Fruit fly (Drosophila melanogaster) S2 (cell line): Measurements from ENCODE around the gene vap.

Experiments used
- CG8478 ChIP-seq: fragments of >200 bp; optimal IDR thresholded peaks from 2 replicates; lab custom pipeline; 2018
- CTCF ChIP-seq, 2 experiments: fragments of >200 bp; optimal IDR thresholded peaks; 2 replicates each; lab custom pipeline; 2018

Gene vap

dm6 chrX:16005551-16006197 is at the start of gene vap, which contains the start of gene CG12698:
Gene vap, minus strand, starts transcription at chrX:16005812.
Gene CG12698, plus strand, starts transcription at chrX:16006147.
- TF ChIP-seq CTCF (optimal IDR thresholded peaks at IDR 0.05; lab: Kevin White, UChicago): peak in 1 of 2 experiments; percentile 0
- TF ChIP-seq CG8478: no peak

DNA sequence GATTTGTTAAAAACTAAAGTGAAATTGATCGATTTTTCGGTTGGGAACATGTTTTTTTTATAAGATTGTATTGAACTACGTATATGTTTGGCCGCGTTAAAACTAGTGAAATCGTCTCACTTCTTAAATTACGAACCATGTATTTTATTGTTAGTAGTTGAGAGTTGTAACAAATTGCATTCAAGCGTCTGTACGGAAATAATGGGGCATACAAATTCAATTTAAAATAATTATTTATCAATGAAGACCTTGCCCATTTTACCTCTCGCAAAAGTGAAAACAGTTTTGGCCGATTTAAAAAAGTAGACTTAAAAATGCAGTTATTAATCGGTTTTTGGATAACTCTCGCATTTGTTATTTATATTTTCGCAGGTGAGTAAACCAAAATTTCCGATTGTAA is 3.2 kb upstream of the vap start, which contains the start of gene Muc14A:
TSS of gene Muc14A (plus strand) at position 301 of the 400 bp plus-strand sequence.
- TF ChIP-seq CTCF (optimal IDR thresholded peaks at IDR 0.05; lab: Kevin White, UChicago) (no peak), CG8478 (no peak)

- TF ChIP-seq CG8478 (no peak), CTCF (optimal IDR thresholded peaks at IDR 0.05; lab: Kevin White, UChicago) (no peak)
Observed at dm6 chrX:16005066-16005465, 546 bp downstream of the vap start.

DNA sequence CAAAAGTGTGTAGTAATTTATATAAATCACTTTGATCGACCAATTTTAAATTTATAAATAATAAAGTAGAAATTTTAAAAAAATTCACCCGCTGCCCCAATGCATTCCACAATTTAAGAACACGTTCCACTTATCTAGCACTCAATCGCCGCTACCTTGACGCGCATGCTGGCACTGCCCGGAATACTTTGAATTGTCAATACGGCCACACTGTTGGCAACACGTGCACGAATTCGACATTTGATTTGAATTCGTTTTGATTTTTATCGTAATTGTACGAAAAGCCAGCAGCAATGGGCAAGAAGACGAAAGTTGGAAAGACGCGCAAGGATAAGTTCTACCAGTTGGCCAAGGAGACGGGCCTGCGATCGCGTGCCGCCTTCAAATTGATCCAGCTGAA is 8.8 kb downstream of the vap start, which contains the start of gene CG8939:
TSS of gene CG8939 (plus strand) at position 186 of the 400 bp plus-strand sequence.
- TF ChIP-seq CG8478: no peak
- no peak for TF ChIP-seq CTCF (optimal IDR thresholded peaks at IDR 0.05; lab: Kevin White, UChicago)

- TF ChIP-seq CG8478 (no peak), CTCF (optimal IDR thresholded peaks at IDR 0.05; lab: Kevin White, UChicago) (no peak)
Observed at dm6 chrX:15992527-15992897, 13.1 kb downstream of the vap start.

dm6 chrX:15991618-15992526 is 13.7 kb downstream of the vap start, which contains the start of the genes CG46312, eIF5 and exd:
Gene CG46312, minus strand, starts transcription at chrX:15991974.
Gene eIF5, minus strand, starts transcription at chrX:15991974.
Gene exd, plus strand, starts transcription at chrX:15992468.
- TF ChIP-seq CG8478 (no peak), CTCF (optimal IDR thresholded peaks at IDR 0.05; lab: Kevin White, UChicago) (no peak)

- TF ChIP-seq CTCF (optimal IDR thresholded peaks at IDR 0.05; lab: Kevin White, UChicago) (no peak), CG8478 (no peak)
Observed at dm6 chrX:15989631-15990030, 16.0 kb downstream of the vap start.

DNA sequence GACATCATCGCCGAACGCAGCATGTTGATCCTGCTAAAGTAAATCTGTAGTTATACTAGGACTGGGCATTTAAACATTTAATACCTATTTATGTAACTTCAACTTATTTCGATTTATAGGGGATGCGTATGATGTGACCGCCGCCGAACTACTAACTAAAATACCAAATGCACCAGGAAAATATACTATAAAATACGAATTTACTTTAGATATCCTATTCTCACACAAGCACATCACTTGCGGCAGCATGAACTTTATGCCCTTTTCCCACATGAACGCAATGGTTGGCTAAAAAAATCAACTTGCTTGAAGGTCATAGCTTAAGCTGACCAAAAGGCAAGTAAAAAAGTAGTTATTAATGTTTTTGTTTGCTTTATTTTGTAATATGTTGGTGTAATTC is 19.0 kb downstream of the vap start, which contains the start of gene ND-20:
TSS of gene ND-20 (minus strand) at position 155 of the 400 bp plus-strand sequence.
- TF ChIP-seq CTCF (optimal IDR thresholded peaks at IDR 0.05; lab: Kevin White, UChicago) (peak in 1 of 2 experiments; percentile 18), CG8478 (no peak)

DNA sequence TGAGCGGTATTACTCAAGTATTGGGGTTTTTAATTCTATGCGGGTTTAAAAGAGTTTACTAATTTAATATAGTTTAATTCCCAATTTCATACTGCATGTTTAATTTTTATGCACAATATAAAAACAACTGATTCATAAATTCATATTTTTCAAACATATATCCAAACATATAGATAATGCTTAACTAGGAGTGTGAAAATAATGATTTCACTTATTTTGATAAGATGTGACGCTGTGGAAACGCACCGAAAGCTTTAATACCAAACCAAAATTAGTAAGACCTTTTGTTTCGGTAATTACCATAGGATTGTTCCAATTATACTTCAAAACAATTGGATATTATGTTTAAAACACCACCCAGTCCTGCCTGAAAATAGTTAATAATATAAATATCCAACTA is 22.1 kb downstream of the vap start, which contains the start of gene Slc25A46a:
TSS of gene Slc25A46a (plus strand) at position 272 of the 400 bp plus-strand sequence.
- TF ChIP-seq CTCF (optimal IDR thresholded peaks at IDR 0.05; lab: Kevin White, UChicago) (no peak), CG8478 (no peak)

dm6 chrX:15982844-15983243 is 22.8 kb downstream of the vap start, which contains the start of gene Cep164:
Gene Cep164, minus strand, starts transcription at chrX:15982944.
- no peak for TF ChIP-seq CTCF (optimal IDR thresholded peaks at IDR 0.05; lab: Kevin White, UChicago)
- no peak for TF ChIP-seq CG8478

DNA sequence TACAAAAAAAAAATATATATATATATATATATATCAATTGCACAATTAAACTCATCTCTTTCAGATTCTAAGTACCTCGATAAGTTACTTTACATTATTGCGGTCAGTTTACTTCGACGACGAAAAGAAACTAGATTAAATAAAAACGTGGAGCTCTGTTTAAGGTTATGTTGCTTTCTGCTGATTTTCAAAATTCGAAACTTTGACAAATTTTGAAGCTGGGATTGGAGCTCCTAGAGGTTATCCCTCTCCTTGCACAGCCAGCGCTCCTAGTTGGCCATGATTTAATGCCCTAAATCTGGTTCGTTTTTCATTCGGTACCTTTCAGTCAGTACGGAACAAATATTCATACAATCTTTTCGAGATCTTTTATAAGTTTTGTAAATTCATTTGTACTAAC is 29.0 kb downstream of the vap start, which contains the start of gene CG42766:
TSS of gene CG42766 (plus strand) at position 301 of the 400 bp plus-strand sequence.
- TF ChIP-seq CTCF (optimal IDR thresholded peaks at IDR 0.05; lab: Kevin White, UChicago) (no peak), CG8478 (no peak)

dm6 chrX:15974125-15974524 is 31.5 kb downstream of the vap start, which contains the start of gene Or13a:
Gene Or13a, plus strand, starts transcription at chrX:15974425.
- no peak for TF ChIP-seq CTCF (optimal IDR thresholded peaks at IDR 0.05; lab: Kevin White, UChicago)

DNA sequence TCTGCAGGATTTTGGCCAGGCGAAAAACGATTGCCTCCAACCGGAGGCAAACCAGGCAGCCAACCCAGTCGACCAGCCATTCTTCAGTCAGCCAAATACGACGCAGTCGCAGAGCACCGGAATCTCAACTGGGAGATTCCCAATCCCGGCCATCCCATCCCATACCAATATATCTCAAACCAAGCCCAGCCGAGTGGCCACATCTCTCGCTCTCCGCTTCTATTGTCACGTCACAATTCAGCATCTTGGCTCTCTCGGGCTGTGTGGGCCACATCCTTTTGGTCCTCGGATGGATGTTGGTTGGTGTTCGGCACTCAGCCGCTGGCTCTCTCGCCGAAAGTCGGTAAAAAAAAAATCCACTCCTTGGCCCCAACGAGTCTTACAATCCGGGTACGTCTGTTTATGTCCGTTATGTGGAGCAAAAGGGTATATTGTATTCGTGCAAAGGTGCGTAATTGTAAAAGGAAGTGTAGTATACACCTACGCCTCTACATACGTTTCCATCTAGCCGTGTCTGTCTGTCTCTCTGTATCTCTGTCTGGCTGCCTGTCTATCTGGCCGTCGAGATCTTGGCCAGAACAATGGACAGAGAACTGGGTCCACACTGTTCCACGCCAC is 32.3 kb downstream of the vap start, which contains the start of gene mmd:
TSS of gene mmd (minus strand) at position 3 of the 618 bp plus-strand sequence.
- TF ChIP-seq CTCF (optimal IDR thresholded peaks at IDR 0.05; lab: Kevin White, UChicago) (no peak), CG8478 (no peak)

DNA sequence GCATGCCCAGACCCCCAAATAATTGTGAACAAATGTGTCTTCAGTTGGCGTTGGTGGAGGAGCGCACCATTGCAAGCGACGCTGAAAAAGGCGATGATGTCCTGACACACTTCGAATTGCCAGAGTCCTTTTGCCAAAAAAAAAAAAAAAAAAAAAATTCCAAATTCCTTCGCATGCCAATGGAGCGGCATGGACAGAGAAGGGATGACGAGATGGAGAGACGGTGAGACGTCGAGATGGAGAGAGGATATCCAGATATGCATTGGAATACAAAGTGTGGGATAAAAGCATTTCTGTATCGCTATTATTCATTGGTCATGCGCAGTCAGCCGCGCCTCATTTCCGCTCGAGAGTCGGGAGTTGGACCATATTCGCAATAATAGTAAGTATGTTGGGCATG is 34.0 kb downstream of the vap start:
- TF ChIP-seq CTCF (optimal IDR thresholded peaks at IDR 0.05; lab: Kevin White, UChicago) (no peak), CG8478 (no peak)

- no peak for TF ChIP-seq CG8478
- no peak for TF ChIP-seq CTCF (optimal IDR thresholded peaks at IDR 0.05; lab: Kevin White, UChicago)
Observed at dm6 chrX:15969577-15969976, 36.0 kb downstream of the vap start.
